Fruit fly (Drosophila melanogaster) whole organism, embryonic: ENCODE measurements around the gene CG33090.

Source experiments
- CG11398 ChIP-seq: fragments of 200-800 bp; sonication (Bioruptor generic); optimal IDR thresholded peaks from 2 replicates; lab custom pipeline; 2016; ENCODE audit warnings: missing biosample characterization, missing genetic modification characterization
- CG12071 ChIP-seq: fragments of 200-800 bp; sonication (Bioruptor generic); optimal IDR thresholded peaks from 3 replicates; lab custom pipeline; 2018; ENCODE audit warnings: missing biosample characterization, mild to moderate bottlenecking, missing genetic modification characterization
- CG12155 ChIP-seq: fragments of 200-800 bp; sonication (Bioruptor generic); optimal IDR thresholded peaks from 3 replicates; lab custom pipeline; 2016; ENCODE audit warnings: missing biosample characterization, missing genetic modification characterization
- CG13624 ChIP-seq: fragments of 200-800 bp; sonication (Bioruptor generic); optimal IDR thresholded peaks from 2 replicates; lab custom pipeline; 2016; ENCODE audit warnings: missing biosample characterization, missing genetic modification characterization
- CG14014 ChIP-seq: fragments of 200-800 bp; sonication (Bioruptor generic); IDR thresholded peaks from 2 replicates; pipeline ENCODE4 v1.3.6; 2022; ENCODE audit warnings: missing biosample characterization, missing genetic modification characterization
- CG14965 ChIP-seq: fragments of 200-800 bp; sonication (Bioruptor generic); optimal IDR thresholded peaks from 2 replicates; lab custom pipeline; 2016; ENCODE audit warnings: missing biosample characterization, missing genetic modification characterization, borderline replicate concordance
- CG15011 ChIP-seq: fragments of 200-800 bp; sonication (Bioruptor generic); optimal IDR thresholded peaks from 3 replicates; lab custom pipeline; 2018; ENCODE audit warnings: missing biosample characterization, mild to moderate bottlenecking, missing genetic modification characterization
- CG3281 ChIP-seq: fragments of 200-800 bp; sonication (Bioruptor generic); optimal IDR thresholded peaks from 3 replicates; lab custom pipeline; 2017; ENCODE audit warnings: missing biosample characterization, mild to moderate bottlenecking, missing genetic modification characterization
- CG4328 ChIP-seq: fragments of 200-800 bp; sonication (Bioruptor generic); optimal IDR thresholded peaks from 3 replicates; lab custom pipeline; 2017; ENCODE audit warnings: missing biosample characterization, missing genetic modification reagents, missing genetic modification characterization
- CG6813 ChIP-seq: fragments of 200-800 bp; sonication (Bioruptor generic); optimal IDR thresholded peaks from 2 replicates; lab custom pipeline; 2017; ENCODE audit warnings: missing biosample characterization, missing genetic modification characterization, mild to moderate bottlenecking, moderate library complexity, missing genetic modification reagents
- CG7372 ChIP-seq: fragments of 200-800 bp; sonication (Bioruptor generic); IDR thresholded peaks from 2 replicates; pipeline ENCODE4 v1.3.6; 2022; ENCODE audit warnings: missing biosample characterization, missing genetic modification characterization
- CG8290 ChIP-seq, 3 experiments: fragments of 200-800 bp; sonication (Bioruptor generic); optimal IDR thresholded peaks; 2 replicates each; lab custom pipeline; 2016 to 2019; ENCODE audit warnings: missing biosample characterization in 3 of 3, missing genetic modification characterization in 3 of 3, mild to moderate bottlenecking in 2 of 3, moderate library complexity in 1 of 3
- CG9609 ChIP-seq: fragments of 200-800 bp; sonication (Bioruptor generic); optimal IDR thresholded peaks from 3 replicates; lab custom pipeline; 2016; ENCODE audit warnings: missing biosample characterization, missing genetic modification characterization
- CG9727 ChIP-seq: fragments of 200-800 bp; sonication (Bioruptor generic); optimal IDR thresholded peaks from 3 replicates; lab custom pipeline; 2017; ENCODE audit warnings: missing biosample characterization, mild to moderate bottlenecking, missing genetic modification characterization
- Dip2 ChIP-seq: fragments of 200-800 bp; sonication (Bioruptor generic); IDR thresholded peaks from 2 replicates; pipeline ENCODE4 v1.3.6; 2022; ENCODE audit warnings: missing biosample characterization, missing genetic modification characterization
- Fer3 ChIP-seq: fragments of 200-800 bp; sonication (Bioruptor generic); optimal IDR thresholded peaks from 2 replicates; lab custom pipeline; 2018; ENCODE audit warnings: missing biosample characterization, mild to moderate bottlenecking, missing genetic modification characterization, moderate library complexity
- HHEX ChIP-seq: fragments of 200-800 bp; sonication (Bioruptor generic); optimal IDR thresholded peaks from 3 replicates; lab custom pipeline; 2017; ENCODE audit warnings: missing biosample characterization, mild to moderate bottlenecking, missing genetic modification characterization, missing genetic modification reagents
- Hand ChIP-seq: fragments of 200-800 bp; sonication (Bioruptor generic); optimal IDR thresholded peaks from 2 replicates; lab custom pipeline; 2017; ENCODE audit warnings: mild to moderate bottlenecking, missing biosample characterization, missing genetic modification reagents, missing genetic modification characterization
- Hmx ChIP-seq: fragments of 200-800 bp; sonication (Bioruptor generic); optimal IDR thresholded peaks from 2 replicates; lab custom pipeline; 2016; ENCODE audit warnings: missing biosample characterization, missing genetic modification characterization
- Med ChIP-seq: fragments of 200-800 bp; sonication (Bioruptor generic); peaks from one replicate; lab custom pipeline; 2016; ENCODE audit warnings: missing biosample characterization, missing genetic modification characterization, mild to moderate bottlenecking, inconsistent platforms, moderate library complexity
- NK7.1 ChIP-seq: fragments of 200-800 bp; sonication (Bioruptor generic); optimal IDR thresholded peaks from 3 replicates; lab custom pipeline; 2016; ENCODE audit warnings: missing biosample characterization, missing genetic modification characterization
- Nf-YB ChIP-seq: fragments of 200-800 bp; sonication (Bioruptor generic); optimal IDR thresholded peaks from 3 replicates; lab custom pipeline; 2019; ENCODE audit warnings: missing biosample characterization, mild to moderate bottlenecking, missing genetic modification characterization, moderate library complexity
- Pdp1 ChIP-seq, 2 experiments: fragments of 200-800 bp; sonication (Bioruptor generic); optimal IDR thresholded peaks; 3 replicates each; lab custom pipeline; 2016; ENCODE audit warnings: missing biosample characterization in 2 of 2, missing genetic modification characterization in 2 of 2, mild to moderate bottlenecking in 1 of 2, moderate library complexity in 1 of 2
- Ssrp ChIP-seq: fragments of 200-800 bp; sonication (Bioruptor generic); optimal IDR thresholded peaks from 2 replicates; lab custom pipeline; 2018; ENCODE audit warnings: missing biosample characterization, mild to moderate bottlenecking, missing genetic modification characterization, moderate library complexity
- ab ChIP-seq: fragments of 200-800 bp; sonication (Bioruptor generic); optimal IDR thresholded peaks from 2 replicates; lab custom pipeline; 2016; ENCODE audit warnings: missing biosample characterization, missing genetic modification characterization
- abd-A ChIP-seq: fragments of 200-800 bp; sonication (Bioruptor generic); optimal IDR thresholded peaks from 3 replicates; lab custom pipeline; 2019; ENCODE audit warnings: missing biosample characterization, mild to moderate bottlenecking, missing genetic modification characterization, moderate library complexity
- caup ChIP-seq: fragments of 200-800 bp; sonication (Bioruptor generic); optimal IDR thresholded peaks from 3 replicates; lab custom pipeline; 2017; ENCODE audit warnings: missing biosample characterization, mild to moderate bottlenecking, missing genetic modification characterization, moderate library complexity; ENCODE audit not compliant: severe bottlenecking
- cg ChIP-seq: fragments of 200-800 bp; sonication (Bioruptor generic); optimal IDR thresholded peaks from 3 replicates; lab custom pipeline; 2019; ENCODE audit warnings: missing biosample characterization, mild to moderate bottlenecking, missing genetic modification characterization, moderate library complexity
- chn ChIP-seq: fragments of 200-800 bp; sonication (Bioruptor generic); optimal IDR thresholded peaks from 2 replicates; lab custom pipeline; 2016; ENCODE audit warnings: missing biosample characterization, missing genetic modification characterization
- da ChIP-seq: fragments of 200-800 bp; sonication (Bioruptor generic); optimal IDR thresholded peaks from 2 replicates; lab custom pipeline; 2016; ENCODE audit warnings: missing biosample characterization, missing genetic modification characterization
- dati ChIP-seq: fragments of 200-800 bp; sonication (Bioruptor generic); IDR thresholded peaks from 2 replicates; pipeline ENCODE4 v1.3.6; 2022; ENCODE audit warnings: missing biosample characterization, missing genetic modification characterization
- dmrt99B ChIP-seq: fragments of 200-800 bp; sonication (Bioruptor generic); optimal IDR thresholded peaks from 2 replicates; lab custom pipeline; 2018; ENCODE audit warnings: missing biosample characterization, mild to moderate bottlenecking, missing genetic modification characterization, moderate library complexity
- exex ChIP-seq: fragments of 200-800 bp; sonication (Bioruptor generic); optimal IDR thresholded peaks from 4 replicates; lab custom pipeline; 2018; ENCODE audit warnings: missing biosample characterization, mild to moderate bottlenecking, missing genetic modification characterization, moderate library complexity
- gcm2 ChIP-seq: fragments of 200-800 bp; sonication (Bioruptor generic); optimal IDR thresholded peaks from 2 replicates; lab custom pipeline; 2016; ENCODE audit warnings: missing biosample characterization, missing genetic modification characterization
- lab ChIP-seq: fragments of 200-800 bp; sonication (Bioruptor generic); optimal IDR thresholded peaks from 3 replicates; lab custom pipeline; 2017; ENCODE audit warnings: missing biosample characterization, missing genetic modification characterization, mild to moderate bottlenecking, moderate library complexity, missing genetic modification reagents
- lov ChIP-seq, 2 experiments: fragments of 200-800 bp in 1 of 2; fragments of >200 bp in 1 of 2; sonication (Bioruptor generic) in 1 of 2; IDR thresholded peaks in 1 of 2; optimal IDR thresholded peaks in 1 of 2; 2 replicates in 1 of 2; 3 replicates in 1 of 2; pipeline versions ENCODE4 v1.3.6 to Lab custom; 2017 to 2022; ENCODE audit warnings: missing biosample characterization in 1 of 2, missing genetic modification characterization in 1 of 2
- nmo ChIP-seq: fragments of 200-800 bp; sonication (Bioruptor generic); optimal IDR thresholded peaks from 2 replicates; lab custom pipeline; 2018; ENCODE audit warnings: missing biosample characterization, mild to moderate bottlenecking, missing genetic modification characterization, moderate library complexity
- odd ChIP-seq: fragments of 200-800 bp; sonication (Bioruptor generic); optimal IDR thresholded peaks from 2 replicates; lab custom pipeline; 2017; ENCODE audit warnings: missing biosample characterization, mild to moderate bottlenecking, missing genetic modification characterization
- onecut ChIP-seq: fragments of 200-800 bp; sonication (Bioruptor generic); IDR thresholded peaks from 2 replicates; pipeline ENCODE4 v1.3.6; 2022; ENCODE audit warnings: missing biosample characterization, missing genetic modification characterization
- pzg ChIP-seq: fragments of 200-800 bp; sonication (Bioruptor generic); optimal IDR thresholded peaks from 3 replicates; lab custom pipeline; 2018; ENCODE audit warnings: missing biosample characterization, mild to moderate bottlenecking, missing genetic modification characterization, moderate library complexity
- sens ChIP-seq: fragments of 200-800 bp; sonication (Bioruptor generic); peaks from one replicate; lab custom pipeline; 2016; ENCODE audit warnings: missing biosample characterization, missing genetic modification characterization
- slou ChIP-seq: fragments of 200-800 bp; sonication (Bioruptor generic); optimal IDR thresholded peaks from 3 replicates; lab custom pipeline; 2016; ENCODE audit warnings: missing biosample characterization, missing genetic modification characterization
- sob ChIP-seq: fragments of 200-800 bp; sonication (Bioruptor generic); IDR thresholded peaks from 2 replicates; pipeline ENCODE4 v1.3.6; 2022; ENCODE audit warnings: missing biosample characterization, missing genetic modification characterization
- tap ChIP-seq: fragments of 200-800 bp; optimal IDR thresholded peaks from 3 replicates; lab custom pipeline; 2019; ENCODE audit warnings: missing biosample characterization, mild to moderate bottlenecking, missing genetic modification characterization, moderate library complexity
- tll ChIP-seq, 2 experiments: fragments of 200-800 bp in 1 of 2; fragments of >200 bp in 1 of 2; sonication (Bioruptor generic) in 1 of 2; optimal IDR thresholded peaks; 2 replicates each; lab custom pipeline; 2017 to 2019; ENCODE audit warnings: missing biosample characterization in 2 of 2, missing genetic modification characterization in 2 of 2, mild to moderate bottlenecking in 1 of 2, moderate library complexity in 1 of 2
- toy ChIP-seq: fragments of 200-800 bp; sonication (Bioruptor generic); IDR thresholded peaks from 2 replicates; pipeline ENCODE4 v1.3.6; 2022; ENCODE audit warnings: missing biosample characterization, missing genetic modification characterization
- usp ChIP-seq: fragments of >200 bp; optimal IDR thresholded peaks from 2 replicates; lab custom pipeline; 2017; ENCODE audit warnings: missing biosample characterization, missing genetic modification characterization
- zfh2 ChIP-seq: fragments of 200-800 bp; sonication (Bioruptor generic); optimal IDR thresholded peaks from 2 replicates; lab custom pipeline; 2016; ENCODE audit warnings: missing biosample characterization, missing genetic modification characterization

CG33090 gene

DNA sequence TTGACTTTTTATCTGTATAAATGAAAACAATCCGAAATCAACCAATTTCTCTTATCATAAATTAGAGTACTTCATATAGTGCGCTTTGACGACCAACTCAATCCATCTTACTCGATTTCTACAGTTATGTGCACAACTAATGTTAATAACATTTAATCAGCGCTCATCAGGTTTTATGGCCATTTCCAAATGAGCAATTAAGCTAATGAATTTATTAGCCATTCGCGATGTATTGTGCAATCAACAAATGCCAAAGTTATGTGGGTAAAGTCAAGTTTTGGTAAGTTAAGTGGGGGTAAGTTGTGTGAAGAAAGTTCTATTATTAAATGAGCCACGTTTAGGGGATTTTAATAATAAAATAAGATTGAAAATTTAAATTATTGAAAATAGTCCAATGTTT lies 59.6 kb downstream of the CG33090 start:
- TF ChIP-seq sob (GFP tag; lab: Robert Waterston, UW): no peak
- TF ChIP-seq cg (GFP tag; lab: Kevin White, UChicago): no peak
- no peak for TF ChIP-seq pzg
- no peak for TF ChIP-seq chn (GFP tag; lab: Kevin White, UChicago)
- peak; percentile 2 for TF ChIP-seq Med (GFP tag; lab: Kevin White, UChicago)
- TF ChIP-seq CG12071 (GFP tag; lab: Kevin White, UChicago): peak; percentile 1
- TF ChIP-seq Pdp1 (GFP tag; optimal IDR thresholded peaks at IDR 0.05; lab: Kevin White, UChicago): peak in 1 of 2 experiments; percentile 61
- peak; percentile 18 for TF ChIP-seq sens (GFP tag; lab: Kevin White, UChicago)
- no peak for TF ChIP-seq CG8290 (GFP tag; optimal IDR thresholded peaks at IDR 0.05; lab: Kevin White, UChicago)
- peak in 1 of 2 experiments; percentile 18 for TF ChIP-seq CG8290 (tag; optimal IDR thresholded peaks at IDR 0.05; lab: Kevin White, UChicago)
- TF ChIP-seq usp: no peak
- TF ChIP-seq CG15011 (GFP tag; lab: Kevin White, UChicago): no peak
- peak; percentile 9 for TF ChIP-seq Fer3 (tag; lab: Kevin White, UChicago)
- TF ChIP-seq lab (GFP tag; lab: Kevin White, UChicago): peak; percentile 7
- no peak for TF ChIP-seq caup (GFP tag; lab: Kevin White, UChicago)
- TF ChIP-seq toy (GFP tag; lab: Robert Waterston, UW): no peak
- no peak for TF ChIP-seq NK7.1
- no peak for TF ChIP-seq abd-A (tag; lab: Kevin White, UChicago)
- TF ChIP-seq exex (tag; lab: Kevin White, UChicago): peak; percentile 43
- TF ChIP-seq CG14965 (GFP tag; lab: Kevin White, UChicago): no peak
- no peak for TF ChIP-seq CG6813

DNA sequence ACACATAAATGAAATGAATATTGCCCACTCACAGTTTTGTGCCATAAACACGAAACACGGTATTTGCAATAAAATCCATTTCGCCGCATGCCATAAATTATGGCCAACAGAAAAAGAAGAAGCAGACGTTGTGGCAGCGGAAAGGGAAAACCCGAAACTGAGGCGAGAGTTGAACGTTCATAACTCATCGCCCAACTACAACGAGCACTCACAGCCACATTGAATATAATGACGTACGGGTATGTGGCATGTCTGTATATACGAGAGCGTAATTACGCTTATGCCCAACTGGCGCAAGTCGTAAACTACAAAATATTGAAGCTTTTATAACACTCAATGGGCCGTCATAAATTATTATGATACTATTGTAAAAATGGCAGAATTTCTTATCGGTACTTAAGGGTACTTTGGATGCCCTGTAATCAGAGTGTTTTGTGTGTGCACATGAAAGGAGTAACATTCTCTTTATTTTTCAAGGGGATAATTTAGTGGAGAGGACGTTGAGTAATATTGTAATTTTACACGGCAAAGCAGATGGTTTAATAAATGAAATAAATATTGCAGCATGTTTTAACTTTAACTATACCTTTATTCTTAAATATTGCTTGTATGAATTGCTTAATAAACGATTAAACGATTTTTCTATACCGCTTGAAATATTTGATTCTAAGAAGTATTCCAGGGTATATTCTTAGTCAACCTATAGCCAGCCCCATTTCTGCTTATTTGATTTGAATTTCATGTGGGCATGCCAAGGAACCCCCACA lies 60.5 kb downstream of the CG33090 start:
- peak; percentile 39 for TF ChIP-seq CG9727 (GFP tag; lab: Kevin White, UChicago)
- peak; percentile 48 for TF ChIP-seq CG13624 (GFP tag; lab: Kevin White, UChicago)
- TF ChIP-seq Hmx: peak; percentile 12
- TF ChIP-seq onecut: 0 out of 2 replicates have a peak, but pooled peaks have one; percentile 3
- no peak for TF ChIP-seq zfh2 (GFP tag; lab: Kevin White, UChicago)
- no peak for TF ChIP-seq CG7372
- TF ChIP-seq dmrt99B (tag; lab: Kevin White, UChicago): peak; percentile 45
- TF ChIP-seq dati (GFP tag; lab: Robert Waterston, UW): no peak
- no peak for TF ChIP-seq slou (GFP tag; lab: Kevin White, UChicago)
- TF ChIP-seq ab (GFP tag; lab: Kevin White, UChicago): peak; percentile 16
- peak; percentile 10 for TF ChIP-seq Hand
- TF ChIP-seq Nf-YB (GFP tag; lab: Kevin White, UChicago): peak; percentile 36
- TF ChIP-seq Ssrp (tag; lab: Kevin White, UChicago): no peak
- no peak for TF ChIP-seq tll (GFP tag; optimal IDR thresholded peaks at IDR 0.05; lab: Kevin White, UChicago)
- peak; percentile 27 for TF ChIP-seq CG4328 (GFP tag; lab: Kevin White, UChicago)
- TF ChIP-seq CG12155: no peak
- no peak for TF ChIP-seq CG14014 (GFP tag; lab: Robert Waterston, UW)
- no peak for TF ChIP-seq CG9609 (GFP tag; lab: Kevin White, UChicago)
- peak; percentile 58 for TF ChIP-seq HHEX (GFP tag; lab: Kevin White, UChicago)
- TF ChIP-seq gcm2 (GFP tag; lab: Kevin White, UChicago): no peak
- TF ChIP-seq lov (optimal IDR thresholded peaks at IDR 0.05; lab: Kevin White, UChicago): no peak
- TF ChIP-seq lov (GFP tag; IDR thresholded peaks at IDR 0.05; lab: Robert Waterston, UW): no peak
- peak; percentile 69 for TF ChIP-seq tap (tag; lab: Kevin White, UChicago)
- TF ChIP-seq odd (GFP tag; lab: Kevin White, UChicago): peak; percentile 18
- no peak for TF ChIP-seq Dip2 (GFP tag; lab: Robert Waterston, UW)
- no peak for TF ChIP-seq da (GFP tag; lab: Kevin White, UChicago)
- peak; percentile 55 for TF ChIP-seq CG3281 (GFP tag; lab: Kevin White, UChicago)
- TF ChIP-seq nmo (GFP tag; lab: Kevin White, UChicago): peak; percentile 22
- TF ChIP-seq CG11398 (GFP tag; lab: Kevin White, UChicago): no peak
